Worm (Caenorhabditis elegans) whole organism, L4 larva: ENCODE data around the gene srbc-23.

Experiments
- F26F4.8 ChIP-seq: fragments of 200-800 bp; sonication (Bioruptor generic); conservative IDR thresholded peaks from 2 replicates; pipeline ENCODE4 v1.3.6; 2022; ENCODE audit warnings: missing genetic modification characterization, missing compliant biosample characterization
- ceh-62 ChIP-seq: sonication (generic microtip); optimal IDR thresholded peaks from 2 replicates; lab custom pipeline; 2017; ENCODE audit warnings: missing biosample characterization, missing genetic modification characterization
- egl-27 ChIP-seq: sonication (generic microtip); optimal IDR thresholded peaks from 3 replicates; lab custom pipeline; 2017; ENCODE audit warnings: missing biosample characterization, missing genetic modification reagents, missing genetic modification characterization
- fkh-10 ChIP-seq: fragments of 150-350 bp; optimal IDR thresholded peaks from 2 replicates; lab custom pipeline; 2014; ENCODE audit warnings: missing biosample characterization, missing genetic modification reagents, missing genetic modification characterization
- jun-1 ChIP-seq: fragments of 150-350 bp; optimal IDR thresholded peaks from 2 replicates; lab custom pipeline; 2014; ENCODE audit warnings: missing biosample characterization, missing genetic modification reagents, missing genetic modification characterization
- lsy-2 ChIP-seq, 2 experiments: fragments of 150-350 bp in 1 of 2; sonication (generic microtip) in 1 of 2; optimal IDR thresholded peaks; 2 replicates each; lab custom pipeline; 2014 to 2017; ENCODE audit warnings: missing biosample characterization in 2 of 2, missing genetic modification characterization in 2 of 2
- mdt-29 ChIP-seq: fragments of 200-800 bp; sonication (Bioruptor generic); IDR thresholded peaks from 2 replicates; pipeline ENCODE4 v1.3.6; 2022; ENCODE audit warnings: missing genetic modification reagents, missing genetic modification characterization, missing compliant biosample characterization
- mep-1 ChIP-seq: fragments of 150-350 bp; sonication (generic microtip); optimal IDR thresholded peaks from 3 replicates; lab custom pipeline; 2014; ENCODE audit warnings: missing biosample characterization, missing genetic modification characterization
- nhr-102 ChIP-seq: sonication (generic microtip); optimal IDR thresholded peaks from 2 replicates; lab custom pipeline; 2016; ENCODE audit warnings: mild to moderate bottlenecking, missing genetic modification characterization, moderate library complexity, missing compliant biosample characterization
- unc-39 ChIP-seq: sonication (generic microtip); optimal IDR thresholded peaks from 2 replicates; lab custom pipeline; 2017; ENCODE audit warnings: missing biosample characterization, missing genetic modification characterization
- unc-62 ChIP-seq, 3 experiments: fragments of 150-350 bp in 1 of 3; sonication (generic microtip); optimal IDR thresholded peaks in 2 of 3; peaks in 1 of 3; 1 replicate in 1 of 3; 2 replicates in 2 of 3; lab custom pipeline; 2014 to 2017; ENCODE audit warnings: missing biosample characterization in 3 of 3, missing genetic modification characterization in 3 of 3, missing genetic modification reagents in 3 of 3, missing genotype in 1 of 3
- ztf-11 ChIP-seq: fragments of 150-350 bp; optimal IDR thresholded peaks from 2 replicates; lab custom pipeline; 2014; ENCODE audit warnings: missing biosample characterization, missing genetic modification characterization

ce11 chrV:2133512-2133911, 19.9 kb upstream of the srbc-23 start:
- TF ChIP-seq ztf-11 (tag; lab: Kevin White, UChicago) (no peak), unc-39 (no peak), mep-1 (peak; percentile 74), ceh-62 (tag; lab: Kevin White, UChicago) (no peak), fkh-10 (GFP tag; lab: Kevin White, UChicago) (peak; percentile 74), egl-27 (tag; lab: Kevin White, UChicago) (no peak), lsy-2 (tag; optimal IDR thresholded peaks at IDR 0.05; lab: Kevin White, UChicago) (peak in 1 of 2 experiments; percentile 74), F26F4.8 (GFP tag; lab: Robert Waterston, UW) (no peak), mdt-29 (GFP tag; lab: Robert Waterston, UW) (no peak), unc-62 (GFP tag; optimal IDR thresholded peaks at IDR 0.05 in 1 of 2; lab: Kevin White, UChicago) (no peak), unc-62 (tag; optimal IDR thresholded peaks at IDR 0.05; lab: Kevin White, UChicago) (no peak), nhr-102 (tag; lab: Kevin White, UChicago) (no peak), jun-1 (tag; lab: Kevin White, UChicago) (no peak)
